Fruit fly (Drosophila melanogaster): ENCODE results near the gene Cpr72Eb.

The Cpr72Eb gene

dm6 chr3L:16377768-16378764, 13.4 kb downstream of the Cpr72Eb start, which contains the start of gene roq (continued):
- TF ChIP-seq CG11247 (GFP tag; IDR thresholded peaks at IDR 0.05) (no peak), CG18764 (GFP tag; optimal IDR thresholded peaks at IDR 0.05) (no peak), CG6813 (GFP tag; optimal IDR thresholded peaks at IDR 0.05) (no peak), CG11696 (GFP tag; IDR thresholded peaks at IDR 0.05) (no peak), CG8924 (tag; optimal IDR thresholded peaks at IDR 0.05) (peak; percentile 26), btn (GFP tag; optimal IDR thresholded peaks at IDR 0.05) (no peak), Sox102F (GFP tag; optimal IDR thresholded peaks at IDR 0.05) (no peak), CG6765 (GFP tag; optimal IDR thresholded peaks at IDR 0.05) (no peak), CG16813 (GFP tag; IDR thresholded peaks at IDR 0.05; ENCODE audit: partially characterized antibody) (peak; percentile 42; the same call in 2 of the 3 replicates), Ets65A (GFP tag) (no peak), CG6654 (GFP tag; optimal IDR thresholded peaks at IDR 0.05) (no peak), lov (optimal IDR thresholded peaks at IDR 0.05) (no peak), lov (GFP tag; IDR thresholded peaks at IDR 0.05) (no peak), Mad (GFP tag; optimal IDR thresholded peaks at IDR 0.05) (no peak), Elba2 (GFP tag; optimal IDR thresholded peaks at IDR 0.05) (peak; percentile 68), CG7987 (GFP tag; optimal IDR thresholded peaks at IDR 0.05) (no peak), CG9609 (GFP tag; optimal IDR thresholded peaks at IDR 0.05) (no peak), CG11456 (GFP tag; IDR thresholded peaks at IDR 0.05) (no peak), Chrac-16 (GFP tag; optimal IDR thresholded peaks at IDR 0.05) (no peak), B-H1 (GFP tag; IDR thresholded peaks at IDR 0.05) (no peak), CG9876 (GFP tag; optimal IDR thresholded peaks at IDR 0.05) (no peak), CG2875 (GFP tag; optimal IDR thresholded peaks at IDR 0.05) (no peak), CG9797 (GFP tag; optimal IDR thresholded peaks at IDR 0.05) (peak; percentile 95), Hand (GFP tag; optimal IDR thresholded peaks at IDR 0.05) (no peak), Bdp1 (GFP tag; optimal IDR thresholded peaks at IDR 0.05) (no peak), HLH4C (GFP tag; IDR thresholded peaks at IDR 0.05; ENCODE audit: partially characterized antibody) (peak; percentile 71), CG31388 (GFP tag; optimal IDR thresholded peaks at IDR 0.05) (no peak), CG2120 (GFP tag; optimal IDR thresholded peaks at IDR 0.05) (no peak), Vsx1 (GFP tag; optimal IDR thresholded peaks at IDR 0.05) (no peak), grau (tag; optimal IDR thresholded peaks at IDR 0.05) (peak; percentile 36), jing (GFP tag; optimal IDR thresholded peaks at IDR 0.05) (no peak), CG12299 (tag; optimal IDR thresholded peaks at IDR 0.05) (peak; percentile 1), CG16863 (GFP tag; optimal IDR thresholded peaks at IDR 0.05) (no peak), CG3726 (GFP tag; IDR thresholded peaks at IDR 0.05) (no peak), CG43689 (GFP tag; IDR thresholded peaks at IDR 0.05) (no peak), gsb-n (tag; optimal IDR thresholded peaks at IDR 0.05) (no peak), CG3065 (GFP tag; optimal IDR thresholded peaks at IDR 0.05) (no peak), CG34422 (GFP tag; IDR thresholded peaks at IDR 0.05) (peak; percentile 37; the same call in 1 of the 3 replicates), CG12219 (GFP tag; optimal IDR thresholded peaks at IDR 0.05) (no peak), CG3407 (GFP tag; optimal IDR thresholded peaks at IDR 0.05) (no peak), fu2 (GFP tag; optimal IDR thresholded peaks at IDR 0.05) (no peak), ERR (GFP tag; optimal IDR thresholded peaks at IDR 0.05) (no peak), hth (optimal IDR thresholded peaks at IDR 0.05) (no peak), CG18476 (GFP tag; optimal IDR thresholded peaks at IDR 0.05) (no peak), mam (GFP tag; optimal IDR thresholded peaks at IDR 0.05) (no peak), abd-A (tag; optimal IDR thresholded peaks at IDR 0.05) (no peak), Gug (GFP tag; IDR thresholded peaks at IDR 0.05) (no peak), yki (optimal IDR thresholded peaks at IDR 0.05) (no peak), CG30403 (GFP tag; optimal IDR thresholded peaks at IDR 0.05) (no peak), CG32532 (GFP tag; IDR thresholded peaks at IDR 0.05) (no peak; the same call in 1 of the 2 replicates)
